Fruit fly (Drosophila melanogaster): Measurements from ENCODE around the gene Vav.

DNA sequence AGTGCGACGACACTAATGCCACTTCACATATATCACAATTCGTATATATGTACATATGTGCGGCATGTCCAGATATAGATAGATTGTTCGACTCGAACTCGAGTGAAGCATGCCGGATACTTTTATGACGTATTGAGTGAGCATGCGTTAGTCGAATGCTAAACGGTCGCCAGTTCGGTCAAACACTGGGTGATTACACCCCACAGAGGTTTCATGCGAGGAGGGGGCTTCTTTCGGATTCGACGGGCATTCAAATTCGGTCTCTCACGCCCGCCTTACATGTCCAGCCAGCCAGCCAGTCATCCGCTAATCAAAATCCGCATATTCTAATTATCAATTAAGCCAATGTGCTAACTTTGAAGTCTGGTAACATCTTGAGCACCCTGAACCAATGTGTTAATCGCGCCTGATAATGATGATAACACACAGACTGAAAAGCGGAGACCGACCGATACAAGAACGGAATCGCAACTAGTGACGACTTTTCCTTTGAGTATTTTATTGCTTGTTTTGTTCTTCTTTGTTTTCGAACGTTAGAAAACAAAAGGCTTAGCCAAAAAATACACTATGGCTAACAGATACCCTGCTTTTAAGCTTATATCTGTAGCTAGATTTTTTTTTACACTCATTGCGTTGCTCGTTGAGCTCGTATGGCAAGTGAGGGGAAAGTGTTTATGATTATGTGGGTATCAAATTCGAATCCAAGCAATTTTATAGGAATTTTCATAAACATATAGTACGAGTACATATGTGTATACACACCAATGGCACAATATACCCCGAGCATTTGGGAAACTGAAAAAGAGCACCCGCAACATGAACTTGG lies 30.4 kb downstream of the Vav start:
- TF ChIP-seq Dll (optimal IDR thresholded peaks at IDR 0.05), result no peak
- no peak for TF ChIP-seq CG8478 (optimal IDR thresholded peaks at IDR 0.05)

All from whole organism.